Fruit fly (Drosophila melanogaster) whole organism, embryonic: ENCODE measurements around the gene CG42240.

Experiments
- Aef1 ChIP-seq: fragments of 200-800 bp; sonication (Bioruptor generic); IDR thresholded peaks from 3 replicates; pipeline ENCODE4 v1.3.6; 2022; ENCODE audit warnings: missing biosample characterization, missing genetic modification characterization
- B-H1 ChIP-seq: fragments of 200-800 bp; sonication (Bioruptor generic); IDR thresholded peaks from 3 replicates; pipeline ENCODE4 v1.3.6; 2022; ENCODE audit warnings: missing biosample characterization, missing genetic modification characterization
- CG10431 ChIP-seq: fragments of 200-800 bp; sonication (Bioruptor generic); optimal IDR thresholded peaks from 3 replicates; lab custom pipeline; 2018; ENCODE audit warnings: missing biosample characterization, mild to moderate bottlenecking, missing genetic modification characterization
- CG11093 ChIP-seq: fragments of 200-800 bp; sonication (Bioruptor generic); IDR thresholded peaks from 3 replicates; pipeline ENCODE4 v1.3.6; 2022; ENCODE audit warnings: missing biosample characterization, missing genetic modification characterization
- CG16813 ChIP-seq: fragments of 200-800 bp; sonication (Bioruptor generic); IDR thresholded peaks from 3 replicates; pipeline ENCODE4 v1.3.6; 2022; ENCODE audit warnings: missing biosample characterization, missing genetic modification characterization; ENCODE audit not compliant: partially characterized antibody
- CG16815 ChIP-seq: fragments of 200-800 bp; sonication (Bioruptor generic); optimal IDR thresholded peaks from 3 replicates; lab custom pipeline; 2017; ENCODE audit warnings: missing biosample characterization, mild to moderate bottlenecking, missing genetic modification characterization
- CG3163 ChIP-seq: fragments of 200-800 bp; sonication (Bioruptor generic); optimal IDR thresholded peaks from 3 replicates; lab custom pipeline; 2016; ENCODE audit warnings: missing biosample characterization, missing genetic modification characterization
- CG32767 ChIP-seq: fragments of 200-800 bp; sonication (Bioruptor generic); IDR thresholded peaks from 2 replicates; pipeline ENCODE4 v1.3.6; 2022; ENCODE audit warnings: missing biosample characterization, missing genetic modification characterization
- CG3407 ChIP-seq: fragments of 200-800 bp; sonication (Bioruptor generic); optimal IDR thresholded peaks from 2 replicates; lab custom pipeline; 2018; ENCODE audit warnings: missing biosample characterization, mild to moderate bottlenecking, missing genetic modification characterization
- CG4820 ChIP-seq: fragments of 200-800 bp; sonication (Bioruptor generic); optimal IDR thresholded peaks from 3 replicates; lab custom pipeline; 2016; ENCODE audit warnings: missing biosample characterization, missing genetic modification characterization
- CG7963 ChIP-seq: fragments of 200-800 bp; sonication (Bioruptor generic); IDR thresholded peaks from 3 replicates; pipeline ENCODE4 v1.3.6; 2022; ENCODE audit warnings: missing biosample characterization, missing genetic modification characterization; ENCODE audit not compliant: partially characterized antibody
- Chrac-16 ChIP-seq: fragments of 200-800 bp; sonication (Bioruptor generic); optimal IDR thresholded peaks from 3 replicates; lab custom pipeline; 2016; ENCODE audit warnings: missing biosample characterization, missing genetic modification characterization
- Drgx ChIP-seq: fragments of 200-800 bp; sonication (Bioruptor generic); IDR thresholded peaks from 2 replicates; pipeline ENCODE4 v1.3.6; 2022; ENCODE audit warnings: missing biosample characterization, missing genetic modification characterization
- Fer2 ChIP-seq: fragments of 200-800 bp; sonication (Bioruptor generic); optimal IDR thresholded peaks from 2 replicates; lab custom pipeline; 2018; ENCODE audit warnings: missing biosample characterization, mild to moderate bottlenecking, missing genetic modification characterization, moderate library complexity
- HLH54F ChIP-seq: fragments of 200-800 bp; sonication (Bioruptor generic); optimal IDR thresholded peaks from 3 replicates; lab custom pipeline; 2016; ENCODE audit warnings: missing biosample characterization, missing genetic modification characterization
- HmgZ ChIP-seq: fragments of 200-800 bp; sonication (Bioruptor generic); optimal IDR thresholded peaks from 2 replicates; lab custom pipeline; 2018; ENCODE audit warnings: missing biosample characterization, mild to moderate bottlenecking, missing genetic modification characterization
- Med ChIP-seq: fragments of 200-800 bp; sonication (Bioruptor generic); peaks from one replicate; lab custom pipeline; 2016; ENCODE audit warnings: missing biosample characterization, missing genetic modification characterization, mild to moderate bottlenecking, inconsistent platforms, moderate library complexity
- NC2β ChIP-seq: fragments of 200-800 bp; sonication (Bioruptor generic); optimal IDR thresholded peaks from 2 replicates; lab custom pipeline; 2016; ENCODE audit warnings: missing biosample characterization, missing genetic modification characterization
- Optix ChIP-seq: fragments of 200-800 bp; sonication (Bioruptor generic); IDR thresholded peaks from 3 replicates; pipeline ENCODE4 v1.3.6; 2022; ENCODE audit warnings: missing biosample characterization, missing genetic modification characterization
- Sox102F ChIP-seq: fragments of 200-800 bp; sonication (Bioruptor generic); optimal IDR thresholded peaks from 2 replicates; lab custom pipeline; 2018; ENCODE audit warnings: missing biosample characterization, mild to moderate bottlenecking, missing genetic modification characterization, moderate library complexity
- Sry-β ChIP-seq: fragments of 200-800 bp; sonication (Bioruptor generic); optimal IDR thresholded peaks from 2 replicates; lab custom pipeline; 2018; ENCODE audit warnings: missing biosample characterization, mild to moderate bottlenecking, missing genetic modification characterization, moderate library complexity
- Trl ChIP-seq, 3 experiments: fragments of >200 bp in 2 of 3; fragments of 200-800 bp in 1 of 3; sonication (Bioruptor generic) in 1 of 3; optimal IDR thresholded peaks; 2 replicates in 1 of 3; 3 replicates in 2 of 3; lab custom pipeline; 2016 to 2017; ENCODE audit warnings: missing biosample characterization in 1 of 3, missing genetic modification characterization in 1 of 3
- ab ChIP-seq: fragments of 200-800 bp; sonication (Bioruptor generic); optimal IDR thresholded peaks from 2 replicates; lab custom pipeline; 2016; ENCODE audit warnings: missing biosample characterization, missing genetic modification characterization
- az2 ChIP-seq: fragments of 200-800 bp; sonication (Bioruptor generic); optimal IDR thresholded peaks from 3 replicates; lab custom pipeline; 2016; ENCODE audit warnings: missing biosample characterization, missing genetic modification characterization
- bab2 ChIP-seq: fragments of 200-800 bp; sonication (Bioruptor generic); optimal IDR thresholded peaks from 2 replicates; lab custom pipeline; 2016; ENCODE audit warnings: missing biosample characterization, missing genetic modification characterization
- bcd ChIP-seq: fragments of 200-800 bp; sonication (Bioruptor generic); optimal IDR thresholded peaks from 2 replicates; lab custom pipeline; 2017; ENCODE audit warnings: missing biosample characterization, mild to moderate bottlenecking, missing genetic modification characterization
- cas ChIP-seq: fragments of 200-800 bp; sonication (Bioruptor generic); IDR thresholded peaks from 2 replicates; pipeline ENCODE4 v1.3.6; 2022; ENCODE audit warnings: missing biosample characterization, missing genetic modification characterization
- crol ChIP-seq: fragments of 200-800 bp; sonication (Bioruptor generic); IDR thresholded peaks from 2 replicates; pipeline ENCODE4 v1.3.6; 2022; ENCODE audit warnings: missing biosample characterization, missing genetic modification characterization
- dysf ChIP-seq: fragments of 200-800 bp; sonication (Bioruptor generic); IDR thresholded peaks from 3 replicates; pipeline ENCODE4 v1.3.6; 2022; ENCODE audit warnings: missing biosample characterization, missing genetic modification characterization
- esg ChIP-seq: fragments of 200-800 bp; sonication (Bioruptor generic); conservative IDR thresholded peaks from 2 replicates; pipeline ENCODE4 v1.3.6; 2022; ENCODE audit warnings: missing biosample characterization, missing genetic modification characterization
- ewg ChIP-seq: fragments of 200-800 bp; sonication (Bioruptor generic); optimal IDR thresholded peaks from 3 replicates; lab custom pipeline; 2017; ENCODE audit warnings: mild to moderate bottlenecking, missing biosample characterization, missing genetic modification reagents, missing genetic modification characterization
- ftz-f1 ChIP-seq: fragments of 200-800 bp; sonication (Bioruptor generic); optimal IDR thresholded peaks from 2 replicates; lab custom pipeline; 2016; ENCODE audit warnings: missing biosample characterization, missing genetic modification characterization
- gce ChIP-seq: fragments of 200-800 bp; sonication (Bioruptor generic); IDR thresholded peaks from 3 replicates; pipeline ENCODE4 v1.3.6; 2022; ENCODE audit warnings: missing biosample characterization, missing genetic modification characterization
- gcm2 ChIP-seq: fragments of 200-800 bp; sonication (Bioruptor generic); optimal IDR thresholded peaks from 2 replicates; lab custom pipeline; 2016; ENCODE audit warnings: missing biosample characterization, missing genetic modification characterization
- grn ChIP-seq: fragments of 200-800 bp; sonication (Bioruptor generic); optimal IDR thresholded peaks from 3 replicates; lab custom pipeline; 2017; ENCODE audit warnings: missing biosample characterization, missing genetic modification characterization
- kah ChIP-seq: fragments of 200-800 bp; sonication (Bioruptor generic); optimal IDR thresholded peaks from 2 replicates; lab custom pipeline; 2018; ENCODE audit warnings: missing biosample characterization, mild to moderate bottlenecking, missing genetic modification characterization
- lab ChIP-seq: fragments of 200-800 bp; sonication (Bioruptor generic); optimal IDR thresholded peaks from 3 replicates; lab custom pipeline; 2017; ENCODE audit warnings: missing biosample characterization, missing genetic modification characterization, mild to moderate bottlenecking, moderate library complexity, missing genetic modification reagents
- lov ChIP-seq, 2 experiments: fragments of 200-800 bp in 1 of 2; fragments of >200 bp in 1 of 2; sonication (Bioruptor generic) in 1 of 2; IDR thresholded peaks in 1 of 2; optimal IDR thresholded peaks in 1 of 2; 2 replicates in 1 of 2; 3 replicates in 1 of 2; pipeline versions ENCODE4 v1.3.6 to Lab custom; 2017 to 2022; ENCODE audit warnings: missing biosample characterization in 1 of 2, missing genetic modification characterization in 1 of 2
- oc ChIP-seq: fragments of 200-800 bp; sonication (Bioruptor generic); optimal IDR thresholded peaks from 2 replicates; lab custom pipeline; 2018; ENCODE audit warnings: missing biosample characterization, mild to moderate bottlenecking, missing genetic modification characterization, moderate library complexity
- repo ChIP-seq: fragments of 200-800 bp; sonication (Bioruptor generic); optimal IDR thresholded peaks from 2 replicates; lab custom pipeline; 2016; ENCODE audit warnings: missing biosample characterization, missing genetic modification characterization
- sd ChIP-seq: fragments of 200-800 bp; sonication (Bioruptor generic); optimal IDR thresholded peaks from 3 replicates; lab custom pipeline; 2018; ENCODE audit warnings: missing biosample characterization, mild to moderate bottlenecking, missing genetic modification characterization, moderate library complexity
- sima ChIP-seq: fragments of 200-800 bp; sonication (Bioruptor generic); optimal IDR thresholded peaks from 2 replicates; lab custom pipeline; 2016; ENCODE audit warnings: missing biosample characterization, missing genetic modification characterization
- slou ChIP-seq: fragments of 200-800 bp; sonication (Bioruptor generic); optimal IDR thresholded peaks from 3 replicates; lab custom pipeline; 2016; ENCODE audit warnings: missing biosample characterization, missing genetic modification characterization
- sna ChIP-seq: fragments of 200-800 bp; sonication (Bioruptor generic); IDR thresholded peaks from 2 replicates; pipeline ENCODE4 v1.3.6; 2022; ENCODE audit warnings: missing biosample characterization, missing genetic modification characterization; ENCODE audit not compliant: partially characterized antibody
- sug ChIP-seq: fragments of 200-800 bp; optimal IDR thresholded peaks from 2 replicates; lab custom pipeline; 2019; ENCODE audit warnings: missing biosample characterization, mild to moderate bottlenecking, missing genetic modification characterization, moderate library complexity
- tgo ChIP-seq: fragments of 200-800 bp; sonication (Bioruptor generic); IDR thresholded peaks from 3 replicates; pipeline ENCODE4 v1.3.6; 2022; ENCODE audit warnings: missing biosample characterization, missing genetic modification characterization
- unpg ChIP-seq: fragments of 200-800 bp; sonication (Bioruptor generic); optimal IDR thresholded peaks from 3 replicates; lab custom pipeline; 2018; ENCODE audit warnings: missing biosample characterization, mild to moderate bottlenecking, missing genetic modification characterization, moderate library complexity
- z ChIP-seq: fragments of 200-800 bp; sonication (Bioruptor generic); IDR thresholded peaks from 3 replicates; pipeline ENCODE4 v1.3.6; 2022; ENCODE audit warnings: missing biosample characterization, missing genetic modification characterization

CG42240 gene

dm6 chrX:6343786-6344537 is 13.3 kb downstream of the CG42240 start (continued):
- TF ChIP-seq lov (optimal IDR thresholded peaks at IDR 0.05; lab: Kevin White, UChicago), result no peak
- 0 out of 3 replicates have a peak, but pooled peaks have one; percentile 55 for TF ChIP-seq lov (GFP tag; IDR thresholded peaks at IDR 0.05; lab: Robert Waterston, UW)
- no peak for TF ChIP-seq CG10431 (GFP tag; lab: Kevin White, UChicago)
- 0 out of 2 replicates have a peak, but pooled peaks have one; percentile 23 for TF ChIP-seq sna (GFP tag; lab: Robert Waterston, UW)
- TF ChIP-seq bcd (GFP tag; lab: Kevin White, UChicago), result no peak
- TF ChIP-seq ab (GFP tag; lab: Kevin White, UChicago), result no peak
- TF ChIP-seq unpg (GFP tag; lab: Kevin White, UChicago), result peak; percentile 10
- no peak for TF ChIP-seq sd (tag; lab: Kevin White, UChicago)
- TF ChIP-seq NC2β, result no peak
- TF ChIP-seq Trl (optimal IDR thresholded peaks at IDR 0.05; lab: Kevin White, UChicago), result peak in 1 of 2 experiments; percentile 48
- TF ChIP-seq Trl (GFP tag; optimal IDR thresholded peaks at IDR 0.05; lab: Kevin White, UChicago), result no peak
- no peak for TF ChIP-seq CG16815 (GFP tag; lab: Kevin White, UChicago)
- TF ChIP-seq Aef1 (GFP tag; lab: Robert Waterston, UW), result peak; percentile 40; the same call in 2 of the 3 replicates
- peak; percentile 18 for TF ChIP-seq az2 (GFP tag; lab: Kevin White, UChicago)
- TF ChIP-seq B-H1 (GFP tag; lab: Robert Waterston, UW), result peak; percentile 24; the same call in 1 of the 3 replicates
- TF ChIP-seq gce, result peak; percentile 45; the same call in 1 of the 3 replicates
- TF ChIP-seq CG3163 (GFP tag; lab: Kevin White, UChicago), result peak; percentile 31
- no peak for TF ChIP-seq CG4820
- peak; percentile 69 for TF ChIP-seq Med (GFP tag; lab: Kevin White, UChicago)
- TF ChIP-seq z (GFP tag; lab: Robert Waterston, UW), result 0 out of 3 replicates have a peak, but pooled peaks have one; percentile 14
- TF ChIP-seq bab2, result peak; percentile 14
- no peak for TF ChIP-seq slou (GFP tag; lab: Kevin White, UChicago)
- no peak for TF ChIP-seq Fer2 (tag; lab: Kevin White, UChicago)
- peak; percentile 83 for TF ChIP-seq grn
- no peak for TF ChIP-seq repo (GFP tag; lab: Kevin White, UChicago)
- TF ChIP-seq tgo (GFP tag; lab: Robert Waterston, UW), result peak; percentile 50; the same call in 1 of the 3 replicates
- TF ChIP-seq ftz-f1 (GFP tag; lab: Kevin White, UChicago), result no peak
- peak; percentile 59; the same call in 2 of the 3 replicates for TF ChIP-seq dysf (GFP tag; lab: Robert Waterston, UW)
- no peak for TF ChIP-seq CG16813 (GFP tag; lab: Robert Waterston, UW)
- TF ChIP-seq CG11093, result 0 out of 3 replicates have a peak, but pooled peaks have one; percentile 13
- no peak for TF ChIP-seq Sry-β (GFP tag; lab: Kevin White, UChicago)
- peak; percentile 32 for TF ChIP-seq ewg (GFP tag; lab: Kevin White, UChicago)
- TF ChIP-seq oc (tag; lab: Kevin White, UChicago), result peak; percentile 38
- peak; percentile 4 for TF ChIP-seq lab
- peak; percentile 31; the same call in 1 of the 2 replicates for TF ChIP-seq esg (GFP tag; lab: Robert Waterston, UW)
- peak; percentile 3 for TF ChIP-seq kah
- no peak for TF ChIP-seq HLH54F (GFP tag; lab: Kevin White, UChicago)
- TF ChIP-seq Optix, result peak; percentile 80
- TF ChIP-seq Sox102F (GFP tag; lab: Kevin White, UChicago), result peak; percentile 63
- no peak for TF ChIP-seq sima (GFP tag; lab: Kevin White, UChicago)
- 0 out of 2 replicates have a peak, but pooled peaks have one; percentile 53 for TF ChIP-seq CG32767 (GFP tag; lab: Robert Waterston, UW)
- TF ChIP-seq HmgZ (tag; lab: Kevin White, UChicago), result no peak
- TF ChIP-seq gcm2 (GFP tag; lab: Kevin White, UChicago), result no peak
- TF ChIP-seq crol (GFP tag; lab: Robert Waterston, UW), result peak; percentile 90
- TF ChIP-seq CG3407 (GFP tag; lab: Kevin White, UChicago), result peak; percentile 51
- no peak for TF ChIP-seq sug (tag; lab: Kevin White, UChicago)
- TF ChIP-seq CG7963 (GFP tag; lab: Robert Waterston, UW), result no peak
- TF ChIP-seq Drgx, result peak; percentile 96
- TF ChIP-seq cas (GFP tag; lab: Robert Waterston, UW), result no peak
- TF ChIP-seq Chrac-16 (GFP tag; lab: Kevin White, UChicago), result no peak
